Worm (Caenorhabditis elegans): ENCODE measurements around the gene C14F11.4.

The C14F11.4 gene

ce11 chrX:6250272-6250752, 17.5 kb upstream of the C14F11.4 start (continued):
- TF ChIP-seq sdz-12 (GFP tag; optimal IDR thresholded peaks at IDR 0.05): no peak
- TF ChIP-seq nhr-11 (tag; optimal IDR thresholded peaks at IDR 0.05): no peak
- peak; percentile 61 for TF ChIP-seq nhr-10 (tag; optimal IDR thresholded peaks at IDR 0.05)
- no peak for TF ChIP-seq spr-3 (GFP tag; optimal IDR thresholded peaks at IDR 0.05)
- no peak for TF ChIP-seq vab-7 (GFP tag; IDR thresholded peaks at IDR 0.05)
- TF ChIP-seq mes-2 (tag; optimal IDR thresholded peaks at IDR 0.05; ENCODE audit: poor library complexity, severe bottlenecking): peak; percentile 32
- no peak for TF ChIP-seq T20F7.1 (GFP tag; optimal IDR thresholded peaks at IDR 0.05)
- TF ChIP-seq lin-15B (tag; optimal IDR thresholded peaks at IDR 0.05): no peak
- TF ChIP-seq spr-1 (tag; optimal IDR thresholded peaks at IDR 0.05): no peak

ce11 chrX:6248778-6249658, 16.2 kb upstream of the C14F11.4 start:
- TF ChIP-seq dmd-6 (GFP tag; IDR thresholded peaks at IDR 0.05): peak; percentile 52
- TF ChIP-seq R02D3.7 (tag; optimal IDR thresholded peaks at IDR 0.05): no peak
- TF ChIP-seq nhr-28 (tag; optimal IDR thresholded peaks at IDR 0.05): peak; percentile 66
- TF ChIP-seq dpl-1 (GFP tag; optimal IDR thresholded peaks at IDR 0.05): peak; percentile 3
- TF ChIP-seq fkh-10 (GFP tag; optimal IDR thresholded peaks at IDR 0.05): peak; percentile 10
- peak; percentile 17 for TF ChIP-seq dve-1 (tag; optimal IDR thresholded peaks at IDR 0.05; ENCODE audit: insufficient read depth)
- TF ChIP-seq ces-1 (GFP tag; optimal IDR thresholded peaks at IDR 0.05): peak; percentile 12
- no peak for TF ChIP-seq daf-16 (GFP tag; optimal IDR thresholded peaks at IDR 0.05)
- TF ChIP-seq daf-16 (tag; optimal IDR thresholded peaks at IDR 0.05): peak; percentile 58
- no peak for TF ChIP-seq lir-3 (tag; optimal IDR thresholded peaks at IDR 0.05)

- TF ChIP-seq egl-27 (tag; optimal IDR thresholded peaks at IDR 0.05) (no peak), ces-1 (GFP tag; optimal IDR thresholded peaks at IDR 0.05) (peak; percentile 77), lsy-2 (tag; optimal IDR thresholded peaks at IDR 0.05) (peak in 1 of 2 experiments; percentile 20), duxl-1 (tag; optimal IDR thresholded peaks at IDR 0.05; ENCODE audit: poor library complexity) (no peak), F10B5.3 (tag; optimal IDR thresholded peaks at IDR 0.05) (no peak), unc-62 (GFP tag; optimal IDR thresholded peaks at IDR 0.05 in 1 of 2) (peak in 1 of 2 experiments; percentile 12), unc-62 (tag; optimal IDR thresholded peaks at IDR 0.05) (no peak), aha-1 (tag) (peak; percentile 62)
These were observed 15.0 kb upstream of the C14F11.4 start for ce11 chrX:6247869-6248268.

ce11 chrX:6247013-6247412, 14.2 kb upstream of the C14F11.4 start:
- TF ChIP-seq Y105C5A.15 (GFP tag; IDR thresholded peaks at IDR 0.05) (no peak), unc-130 (GFP tag; optimal IDR thresholded peaks at IDR 0.05) (no peak), zip-2 (tag; optimal IDR thresholded peaks at IDR 0.05) (no peak), ceh-62 (tag; optimal IDR thresholded peaks at IDR 0.05) (no peak), php-3 (GFP tag; IDR thresholded peaks at IDR 0.05) (no peak)

- TF ChIP-seq daf-16 (GFP tag; optimal IDR thresholded peaks at IDR 0.05) (no peak), daf-16 (tag; optimal IDR thresholded peaks at IDR 0.05) (peak; percentile 2), saeg-2 (GFP tag; IDR thresholded peaks at IDR 0.05) (no peak), nhr-111 (GFP tag; optimal IDR thresholded peaks at IDR 0.05) (no peak), dve-1 (tag; optimal IDR thresholded peaks at IDR 0.05; ENCODE audit: insufficient read depth) (peak; percentile 41), dmd-8 (GFP tag; IDR thresholded peaks at IDR 0.05) (no peak), aha-1 (tag) (peak; percentile 73), duxl-1 (tag; optimal IDR thresholded peaks at IDR 0.05; ENCODE audit: poor library complexity) (no peak), nhr-6 (tag; optimal IDR thresholded peaks at IDR 0.05) (peak; percentile 13), lsy-2 (tag; optimal IDR thresholded peaks at IDR 0.05) (peak in 1 of 2 experiments; percentile 12)
These were observed 12.7 kb upstream of the C14F11.4 start for ce11 chrX:6245499-6245898.
